Fruit fly (Drosophila melanogaster): ENCODE measurements around the gene CG12231.
A peak's percentile ranks its signal among the peaks of the same experiment; 100 is the strongest.

CG12231 gene

DNA sequence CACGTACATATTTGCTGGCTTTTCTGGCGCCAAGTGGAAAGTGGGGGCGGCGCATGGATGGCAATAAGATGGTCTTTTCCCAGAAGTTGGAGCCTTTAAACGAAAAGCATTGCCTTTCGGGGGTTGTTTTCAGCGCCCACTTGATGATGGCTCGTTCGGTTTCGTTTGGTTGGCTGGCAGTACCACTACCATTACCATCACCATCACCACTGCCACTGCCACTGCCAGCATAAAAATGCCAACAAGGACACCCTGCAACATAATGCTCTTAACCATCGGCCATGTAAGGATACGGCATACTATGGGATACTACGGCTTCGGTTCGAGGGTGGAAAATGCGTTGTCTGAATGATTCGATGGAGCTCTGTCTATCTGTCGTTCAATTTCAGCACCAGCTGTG, 3.9 kb upstream of the CG12231 start:
- TF ChIP-seq kay (GFP tag; ENCODE audit: borderline replicate concordance): no peak
- TF ChIP-seq CG7101 (tag; optimal IDR thresholded peaks at IDR 0.05): no peak
- TF ChIP-seq CG7045 (GFP tag; optimal IDR thresholded peaks at IDR 0.05): no peak
- TF ChIP-seq CG1620 (GFP tag; optimal IDR thresholded peaks at IDR 0.05): no peak
- TF ChIP-seq ovo (GFP tag; optimal IDR thresholded peaks at IDR 0.05): no peak
- TF ChIP-seq cic (GFP tag; optimal IDR thresholded peaks at IDR 0.05): no peak
- TF ChIP-seq Crg-1 (GFP tag; optimal IDR thresholded peaks at IDR 0.05): no peak
- no peak for TF ChIP-seq Hr96 (GFP tag; optimal IDR thresholded peaks at IDR 0.05)
- no peak for TF ChIP-seq CG5204 (GFP tag; optimal IDR thresholded peaks at IDR 0.05)
- TF ChIP-seq CG33017 (tag; optimal IDR thresholded peaks at IDR 0.05): no peak
- TF ChIP-seq CG12768 (GFP tag; optimal IDR thresholded peaks at IDR 0.05): no peak
- no peak for TF ChIP-seq Clk (GFP tag; optimal IDR thresholded peaks at IDR 0.05)
- TF ChIP-seq pad (GFP tag; optimal IDR thresholded peaks at IDR 0.05): no peak
- TF ChIP-seq tj (GFP tag; optimal IDR thresholded peaks at IDR 0.05): no peak
- no peak for TF ChIP-seq CG11617 (GFP tag; optimal IDR thresholded peaks at IDR 0.05)
- TF ChIP-seq bab1 (GFP tag; optimal IDR thresholded peaks at IDR 0.05): no peak
- TF ChIP-seq CG14711 (tag; optimal IDR thresholded peaks at IDR 0.05): no peak
- TF ChIP-seq Mnt (GFP tag; optimal IDR thresholded peaks at IDR 0.05): no peak
- no peak for TF ChIP-seq cnc (optimal IDR thresholded peaks at IDR 0.05)
- TF ChIP-seq toe (GFP tag; optimal IDR thresholded peaks at IDR 0.05): no peak

DNA sequence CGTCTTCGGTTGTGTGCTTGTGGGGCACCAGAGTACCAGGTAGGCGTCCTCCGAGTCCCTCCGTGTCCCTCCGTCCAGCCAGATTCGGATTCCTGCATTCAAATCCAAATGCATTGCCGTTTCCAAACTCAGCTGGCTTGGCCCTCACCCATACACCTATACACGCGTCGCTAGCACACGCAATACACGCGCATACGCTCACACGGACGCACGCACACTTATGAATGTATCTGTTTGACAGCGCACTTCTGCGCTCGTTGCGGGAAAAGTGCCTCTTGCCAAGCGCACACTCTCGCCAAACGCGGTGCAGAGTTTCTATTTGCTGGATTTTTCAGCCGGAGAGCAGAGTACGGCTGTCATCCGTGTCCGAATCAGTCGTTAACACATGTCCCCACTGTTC, 8.9 kb downstream of the CG12231 start:
- no peak for TF ChIP-seq tj (GFP tag; optimal IDR thresholded peaks at IDR 0.05)
- peak; percentile 36 for TF ChIP-seq Mnt (GFP tag; optimal IDR thresholded peaks at IDR 0.05)

DNA sequence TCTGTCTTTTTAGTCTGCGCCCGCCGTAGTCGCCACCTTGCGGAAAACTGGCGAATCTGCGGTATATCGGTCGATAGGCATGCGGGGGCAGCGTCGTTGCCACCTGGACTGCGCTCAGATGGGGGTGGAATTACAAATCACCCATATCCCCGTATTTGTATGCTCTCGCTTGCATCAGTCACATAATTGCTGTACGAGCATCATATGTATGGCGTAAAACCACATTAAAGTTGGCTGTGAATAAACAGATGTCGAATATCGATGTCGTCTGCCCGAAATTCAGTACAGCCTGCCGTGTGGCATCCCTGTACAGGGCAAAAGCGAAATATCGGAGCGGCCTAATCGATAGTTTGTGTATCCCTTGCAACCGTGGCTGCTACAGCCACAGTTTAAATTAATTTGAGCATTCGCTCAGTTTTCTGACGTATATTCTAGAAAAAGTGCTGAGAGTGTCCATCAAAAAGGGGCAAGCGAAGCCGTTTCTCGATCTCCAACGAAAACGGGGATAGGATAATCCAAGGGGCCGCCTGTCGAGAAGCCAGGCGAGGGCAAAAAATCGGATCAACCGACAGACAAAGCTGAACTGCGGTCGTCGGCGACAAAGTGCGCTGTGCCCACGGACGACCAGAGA, 9.7 kb downstream of the CG12231 start, which contains the start of the genes Idh3a and CoRest:
Gene Idh3a (minus strand): TSS at position 58 of the 631 bp plus-strand sequence.
Gene CoRest (plus strand): TSS at position 177 of the 631 bp plus-strand sequence.
- TF ChIP-seq pad (GFP tag; optimal IDR thresholded peaks at IDR 0.05): peak; percentile 24
- peak; percentile 6 for TF ChIP-seq CG11617 (GFP tag; optimal IDR thresholded peaks at IDR 0.05)
- TF ChIP-seq CG5204 (GFP tag; optimal IDR thresholded peaks at IDR 0.05): no peak
- peak; percentile 73 for TF ChIP-seq toe (GFP tag; optimal IDR thresholded peaks at IDR 0.05)
- peak; percentile 18 for TF ChIP-seq bab1 (GFP tag; optimal IDR thresholded peaks at IDR 0.05)
- TF ChIP-seq Hr96 (GFP tag; optimal IDR thresholded peaks at IDR 0.05): peak; percentile 52
- no peak for TF ChIP-seq CG7045 (GFP tag; optimal IDR thresholded peaks at IDR 0.05)
- TF ChIP-seq tj (GFP tag; optimal IDR thresholded peaks at IDR 0.05): peak; percentile 9
- no peak for TF ChIP-seq cnc (optimal IDR thresholded peaks at IDR 0.05)
- peak; percentile 18 for TF ChIP-seq Mnt (GFP tag; optimal IDR thresholded peaks at IDR 0.05)

DNA sequence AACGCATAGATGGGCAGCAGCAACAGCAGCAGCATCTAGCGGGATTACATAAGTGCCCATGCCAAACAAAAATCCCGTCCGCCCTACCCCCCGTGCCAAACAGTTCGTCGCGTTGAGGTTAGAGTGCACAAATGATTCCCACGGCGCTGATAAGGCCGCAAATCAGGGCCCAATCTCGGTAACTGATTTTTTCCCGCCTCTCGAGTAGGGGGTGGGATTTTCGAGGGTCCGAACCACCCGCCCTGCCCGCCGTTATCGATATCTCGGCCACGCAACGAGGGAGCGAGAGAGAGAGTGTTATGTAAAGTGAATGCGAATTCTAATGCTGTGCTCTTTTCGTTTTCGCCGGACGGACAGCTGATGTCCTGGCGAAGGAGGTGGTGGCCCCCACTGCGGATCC, 10.7 kb downstream of the CG12231 start:
- TF ChIP-seq toe (GFP tag; optimal IDR thresholded peaks at IDR 0.05) (no peak), Crg-1 (GFP tag; optimal IDR thresholded peaks at IDR 0.05) (peak; percentile 3), cic (GFP tag; optimal IDR thresholded peaks at IDR 0.05) (peak; percentile 16), Mnt (GFP tag; optimal IDR thresholded peaks at IDR 0.05) (peak; percentile 39)

DNA sequence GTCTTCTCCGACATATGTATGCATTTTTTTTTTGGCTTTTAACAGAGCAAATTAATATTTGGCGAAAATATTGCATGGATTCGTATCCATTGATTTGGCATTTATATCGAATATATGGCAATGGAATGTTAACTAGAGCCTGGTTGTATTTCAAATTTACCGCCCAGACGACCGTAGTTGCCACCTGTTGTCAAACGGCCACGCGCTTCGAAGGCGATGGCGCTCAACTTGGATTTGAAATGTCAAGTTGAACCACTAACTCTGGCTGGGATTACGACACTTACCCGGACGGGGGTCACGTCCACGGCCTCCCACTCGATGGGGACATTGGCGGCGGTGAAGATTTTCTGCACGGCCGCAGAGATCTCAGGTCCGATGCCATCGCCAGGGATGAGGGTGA, 11.2 kb downstream of the CG12231 start:
- no peak for TF ChIP-seq CG5204 (GFP tag; optimal IDR thresholded peaks at IDR 0.05)
- TF ChIP-seq kay (GFP tag; ENCODE audit: borderline replicate concordance): no peak
- TF ChIP-seq CG11617 (GFP tag; optimal IDR thresholded peaks at IDR 0.05): no peak
- no peak for TF ChIP-seq Hr96 (GFP tag; optimal IDR thresholded peaks at IDR 0.05)
- TF ChIP-seq toe (GFP tag; optimal IDR thresholded peaks at IDR 0.05): no peak
- TF ChIP-seq tj (GFP tag; optimal IDR thresholded peaks at IDR 0.05): no peak
- no peak for TF ChIP-seq Crg-1 (GFP tag; optimal IDR thresholded peaks at IDR 0.05)
- no peak for TF ChIP-seq Mnt (GFP tag; optimal IDR thresholded peaks at IDR 0.05)
- TF ChIP-seq cnc (optimal IDR thresholded peaks at IDR 0.05): no peak
- no peak for TF ChIP-seq CG12768 (GFP tag; optimal IDR thresholded peaks at IDR 0.05)
- TF ChIP-seq ovo (GFP tag; optimal IDR thresholded peaks at IDR 0.05): no peak
- no peak for TF ChIP-seq CG7101 (tag; optimal IDR thresholded peaks at IDR 0.05)
- TF ChIP-seq CG1620 (GFP tag; optimal IDR thresholded peaks at IDR 0.05): no peak

DNA sequence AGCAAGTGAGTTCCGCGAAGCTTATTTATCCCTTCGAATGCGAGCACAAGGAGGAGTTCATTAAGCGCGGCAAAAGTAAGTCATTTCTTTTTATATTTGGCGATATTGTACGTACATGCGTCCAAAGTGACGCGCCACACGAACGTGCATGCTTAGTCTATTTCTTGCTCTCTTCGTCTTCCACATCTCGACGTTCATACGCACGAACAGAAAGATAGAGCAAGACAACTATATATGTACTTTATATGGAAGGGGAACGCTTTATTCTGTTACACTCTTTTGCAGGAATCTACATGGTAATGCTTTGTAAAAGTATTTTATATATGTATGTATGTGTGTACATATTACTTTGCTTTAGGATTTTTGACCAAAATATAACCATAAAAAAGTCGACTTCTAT, 21.3 kb downstream of the CG12231 start:
- TF ChIP-seq pad (GFP tag; optimal IDR thresholded peaks at IDR 0.05) (peak; percentile 77), CG7101 (tag; optimal IDR thresholded peaks at IDR 0.05) (no peak)

DNA sequence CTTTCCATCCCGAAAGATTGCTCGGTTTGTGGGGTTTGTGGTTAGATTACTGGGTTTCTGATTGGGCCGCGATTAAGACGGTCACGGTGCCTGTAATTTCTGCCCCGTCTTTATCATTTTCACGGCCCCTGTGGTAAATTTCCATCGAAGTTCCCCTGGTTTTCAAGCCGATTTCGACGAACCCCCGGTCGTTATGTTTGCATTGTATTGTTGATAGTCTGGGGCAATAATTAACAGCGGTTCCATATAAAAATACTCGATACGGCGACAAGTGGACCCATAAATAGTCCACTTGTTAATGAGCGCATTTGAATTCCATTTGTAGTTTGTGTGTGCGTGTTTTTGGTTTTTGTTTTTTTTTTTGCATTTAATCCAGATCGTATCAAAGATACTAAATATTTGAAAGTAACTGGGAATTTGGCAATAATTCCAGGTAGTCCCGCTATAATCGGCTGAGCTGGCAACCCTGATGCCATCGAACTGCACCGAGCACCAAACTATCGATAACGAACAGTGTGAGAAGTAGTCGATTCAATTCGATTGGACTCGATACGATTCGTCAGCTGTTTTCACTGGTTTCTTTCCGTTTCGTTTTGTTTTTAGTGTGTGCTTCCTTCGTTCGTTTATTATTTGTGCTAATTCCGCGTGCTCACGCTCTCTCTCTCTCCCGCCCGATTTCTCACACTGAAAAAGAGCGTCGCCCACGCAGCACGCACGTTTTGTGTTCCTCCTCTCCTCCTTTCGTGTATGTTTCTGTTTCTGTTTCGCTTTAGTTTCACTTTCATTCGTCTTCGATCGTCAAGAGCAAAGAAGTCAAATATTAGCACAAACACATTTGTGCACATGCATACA, 26.0 kb downstream of the CG12231 start:
- TF ChIP-seq Hr96 (GFP tag; optimal IDR thresholded peaks at IDR 0.05): peak; percentile 46
- no peak for TF ChIP-seq Clk (GFP tag; optimal IDR thresholded peaks at IDR 0.05)
- TF ChIP-seq CG11617 (GFP tag; optimal IDR thresholded peaks at IDR 0.05): peak; percentile 37
- TF ChIP-seq Mnt (GFP tag; optimal IDR thresholded peaks at IDR 0.05): peak; percentile 76
- no peak for TF ChIP-seq cnc (optimal IDR thresholded peaks at IDR 0.05)
- TF ChIP-seq ovo (GFP tag; optimal IDR thresholded peaks at IDR 0.05): peak; percentile 92
- no peak for TF ChIP-seq CG1620 (GFP tag; optimal IDR thresholded peaks at IDR 0.05)
- TF ChIP-seq CG5204 (GFP tag; optimal IDR thresholded peaks at IDR 0.05): no peak
- TF ChIP-seq CG12768 (GFP tag; optimal IDR thresholded peaks at IDR 0.05): peak; percentile 42
- no peak for TF ChIP-seq pad (GFP tag; optimal IDR thresholded peaks at IDR 0.05)
- TF ChIP-seq CG33017 (tag; optimal IDR thresholded peaks at IDR 0.05): no peak
- TF ChIP-seq bab1 (GFP tag; optimal IDR thresholded peaks at IDR 0.05): peak; percentile 57
- TF ChIP-seq tj (GFP tag; optimal IDR thresholded peaks at IDR 0.05): peak; percentile 80
- no peak for TF ChIP-seq Crg-1 (GFP tag; optimal IDR thresholded peaks at IDR 0.05)
- TF ChIP-seq CG7101 (tag; optimal IDR thresholded peaks at IDR 0.05): peak; percentile 49
- peak; percentile 93 for TF ChIP-seq CG14711 (tag; optimal IDR thresholded peaks at IDR 0.05)
- TF ChIP-seq CG7045 (GFP tag; optimal IDR thresholded peaks at IDR 0.05): no peak
- TF ChIP-seq toe (GFP tag; optimal IDR thresholded peaks at IDR 0.05): no peak
- no peak for TF ChIP-seq cic (GFP tag; optimal IDR thresholded peaks at IDR 0.05)
- TF ChIP-seq kay (GFP tag; ENCODE audit: borderline replicate concordance): no peak
